Worm (Caenorhabditis elegans) whole organism, late embryonic: ENCODE measurements around the gene bre-1.
A peak's percentile ranks its signal among the peaks of the same experiment; 100 is the strongest.
"Not testable (repeated sequence)": the region's sequence is repeated elsewhere in the genome, so short reads cannot be mapped to it uniquely, and the experiment has no call there.

Experiments used
- F13H6.1 ChIP-seq: sonication (generic microtip); optimal IDR thresholded peaks from 2 replicates; lab custom pipeline; 2016; ENCODE audit warnings: missing genetic modification characterization, missing compliant biosample characterization
- K09A11.1 ChIP-seq: sonication (generic microtip); optimal IDR thresholded peaks from 2 replicates; lab custom pipeline; 2017; ENCODE audit warnings: antibody characterized with exemption, mild to moderate bottlenecking, missing genetic modification characterization, missing compliant biosample characterization; ENCODE audit not compliant: insufficient read depth
- T23F11.4 ChIP-seq: fragments of 200-800 bp; sonication (Bioruptor generic); optimal IDR thresholded peaks from 2 replicates; lab custom pipeline; 2018; ENCODE audit warnings: mild to moderate bottlenecking, missing genetic modification characterization, missing compliant biosample characterization
- Y22D7AL.16 ChIP-seq: sonication (generic microtip); optimal IDR thresholded peaks from 2 replicates; lab custom pipeline; 2016; ENCODE audit warnings: missing genetic modification characterization, missing compliant biosample characterization
- ahr-1 ChIP-seq: sonication (generic microtip); optimal IDR thresholded peaks from 2 replicates; lab custom pipeline; 2016; ENCODE audit warnings: missing genetic modification characterization, missing compliant biosample characterization
- ama-1 ChIP-seq: fragments of 150-350 bp; optimal IDR thresholded peaks from 2 replicates; lab custom pipeline; 2014
- ceh-18 ChIP-seq: sonication (generic microtip); optimal IDR thresholded peaks from 2 replicates; lab custom pipeline; 2016; ENCODE audit warnings: missing genetic modification characterization, missing compliant biosample characterization
- ceh-19 ChIP-seq: fragments of 200-800 bp; sonication (Bioruptor generic); optimal IDR thresholded peaks from 2 replicates; lab custom pipeline; 2018; ENCODE audit warnings: mild to moderate bottlenecking, missing genetic modification characterization, missing compliant biosample characterization
- ceh-22 ChIP-seq: sonication (generic microtip); optimal IDR thresholded peaks from 2 replicates; lab custom pipeline; 2017; ENCODE audit warnings: missing biosample characterization, missing genetic modification characterization
- ceh-24 ChIP-seq: sonication (generic microtip); optimal IDR thresholded peaks from 2 replicates; lab custom pipeline; 2016; ENCODE audit warnings: mild to moderate bottlenecking, missing genetic modification characterization, missing compliant biosample characterization
- ceh-30 ChIP-seq: fragments of 150-350 bp; optimal IDR thresholded peaks from 2 replicates; lab custom pipeline; 2014; ENCODE audit warnings: missing biosample characterization, missing genetic modification characterization
- ceh-45 ChIP-seq: fragments of 200-800 bp; sonication (Bioruptor generic); IDR thresholded peaks from 2 replicates; pipeline ENCODE4 v1.3.6; 2022; ENCODE audit warnings: missing genetic modification reagents, missing genetic modification characterization, missing compliant biosample characterization
- ceh-6 ChIP-seq: fragments of 200-800 bp; sonication (Bioruptor generic); optimal IDR thresholded peaks from 2 replicates; lab custom pipeline; 2018; ENCODE audit warnings: mild to moderate bottlenecking, missing genetic modification characterization, missing compliant biosample characterization
- dmd-4 ChIP-seq: sonication (generic microtip); optimal IDR thresholded peaks from 2 replicates; lab custom pipeline; 2016; ENCODE audit warnings: borderline replicate concordance, missing genetic modification characterization, missing compliant biosample characterization
- dve-1 ChIP-seq: sonication (generic microtip); optimal IDR thresholded peaks from 2 replicates; lab custom pipeline; 2017; ENCODE audit warnings: antibody characterized with exemption, mild to moderate bottlenecking, missing genetic modification characterization, missing compliant biosample characterization
- elt-2 ChIP-seq: sonication (generic microtip); optimal IDR thresholded peaks from 2 replicates; lab custom pipeline; 2016; ENCODE audit warnings: missing genetic modification reagents, missing genetic modification characterization, missing compliant biosample characterization
- ets-4 ChIP-seq: sonication (generic microtip); optimal IDR thresholded peaks from 2 replicates; lab custom pipeline; 2016; ENCODE audit warnings: missing genetic modification characterization, missing compliant biosample characterization
- fkh-10 ChIP-seq: fragments of 150-350 bp; optimal IDR thresholded peaks from 2 replicates; lab custom pipeline; 2014; ENCODE audit warnings: missing biosample characterization, missing genetic modification reagents, missing genetic modification characterization
- fkh-6 ChIP-seq: sonication (generic microtip); optimal IDR thresholded peaks from 2 replicates; lab custom pipeline; 2016; ENCODE audit warnings: missing genetic modification characterization, missing compliant biosample characterization
- gmeb-2 ChIP-seq: sonication (generic microtip); optimal IDR thresholded peaks from 2 replicates; lab custom pipeline; 2016; ENCODE audit warnings: missing genetic modification characterization, inconsistent platforms, missing compliant biosample characterization
- hlh-15 ChIP-seq: sonication (generic microtip); optimal IDR thresholded peaks from 2 replicates; lab custom pipeline; 2016; ENCODE audit warnings: missing genetic modification characterization, missing compliant biosample characterization
- hlh-30 ChIP-seq: sonication (generic microtip); optimal IDR thresholded peaks from 2 replicates; lab custom pipeline; 2017; ENCODE audit warnings: antibody characterized with exemption, missing genetic modification characterization, missing compliant biosample characterization; ENCODE audit not compliant: insufficient read depth
- madf-2 ChIP-seq: sonication (generic microtip); optimal IDR thresholded peaks from 2 replicates; lab custom pipeline; 2017; ENCODE audit warnings: missing genetic modification characterization, missing compliant biosample characterization
- mec-3 ChIP-seq: sonication (generic microtip); optimal IDR thresholded peaks from 2 replicates; lab custom pipeline; 2016; ENCODE audit warnings: borderline replicate concordance, missing genetic modification characterization, missing compliant biosample characterization
- nfya-1 ChIP-seq: sonication (generic microtip); optimal IDR thresholded peaks from 2 replicates; lab custom pipeline; 2017; ENCODE audit warnings: missing genetic modification characterization, mild to moderate bottlenecking, missing compliant biosample characterization, antibody characterized with exemption, moderate library complexity
- nhr-232 ChIP-seq: sonication (generic microtip); optimal IDR thresholded peaks from 2 replicates; lab custom pipeline; 2016; ENCODE audit warnings: missing genetic modification characterization, missing compliant biosample characterization
- pag-3 ChIP-seq: sonication (generic microtip); optimal IDR thresholded peaks from 2 replicates; lab custom pipeline; 2016; ENCODE audit warnings: missing compliant biosample characterization, missing genetic modification characterization, borderline replicate concordance
- pat-9 ChIP-seq: fragments of 200-800 bp; sonication (Bioruptor generic); optimal IDR thresholded peaks from 2 replicates; lab custom pipeline; 2018; ENCODE audit warnings: mild to moderate bottlenecking, missing genetic modification characterization, moderate library complexity, missing compliant biosample characterization
- pha-2 ChIP-seq: sonication (generic microtip); optimal IDR thresholded peaks from 2 replicates; lab custom pipeline; 2017; ENCODE audit warnings: mild to moderate bottlenecking, missing genetic modification characterization, missing compliant biosample characterization
- ref-2 ChIP-seq: sonication (generic microtip); optimal IDR thresholded peaks from 2 replicates; lab custom pipeline; 2016; ENCODE audit warnings: missing genetic modification characterization, missing compliant biosample characterization
- rnt-1 ChIP-seq: sonication (generic microtip); optimal IDR thresholded peaks from 2 replicates; lab custom pipeline; 2016; ENCODE audit warnings: missing genetic modification characterization, missing compliant biosample characterization
- sdc-2 ChIP-seq: sonication (generic microtip); optimal IDR thresholded peaks from 2 replicates; lab custom pipeline; 2016; ENCODE audit warnings: missing genotype, missing genetic modification characterization, missing compliant biosample characterization
- sox-2 ChIP-seq: fragments of 200-800 bp; sonication (Bioruptor generic); IDR thresholded peaks from 2 replicates; pipeline ENCODE4 v1.3.6; 2022; ENCODE audit warnings: missing genetic modification reagents, missing genetic modification characterization, missing compliant biosample characterization
- syd-9 ChIP-seq: sonication (generic microtip); optimal IDR thresholded peaks from 2 replicates; lab custom pipeline; 2016; ENCODE audit warnings: mild to moderate bottlenecking, missing genetic modification characterization, moderate library complexity, missing compliant biosample characterization
- tbx-7 ChIP-seq: sonication (generic microtip); optimal IDR thresholded peaks from 2 replicates; lab custom pipeline; 2016; ENCODE audit warnings: missing genotype, missing genetic modification characterization, missing compliant biosample characterization
- unc-3 ChIP-seq, 2 experiments: fragments of 200-800 bp in 1 of 2; sonication (Bioruptor generic) in 1 of 2; sonication (generic microtip) in 1 of 2; conservative IDR thresholded peaks in 1 of 2; optimal IDR thresholded peaks in 1 of 2; 2 replicates each; pipeline versions ENCODE4 v1.3.6 to Lab custom; 2016 to 2022; ENCODE audit warnings: missing compliant biosample characterization in 2 of 2, missing genetic modification characterization in 2 of 2, missing genetic modification reagents in 1 of 2
- unc-42 ChIP-seq: sonication (generic microtip); optimal IDR thresholded peaks from 2 replicates; lab custom pipeline; 2016; ENCODE audit warnings: missing genotype, missing genetic modification characterization, missing compliant biosample characterization
- unc-86 ChIP-seq: sonication (generic microtip); optimal IDR thresholded peaks from 2 replicates; lab custom pipeline; 2016; ENCODE audit warnings: missing genetic modification characterization, missing compliant biosample characterization
- ztf-16 ChIP-seq: sonication (generic microtip); optimal IDR thresholded peaks from 2 replicates; lab custom pipeline; 2017; ENCODE audit warnings: missing genetic modification characterization, missing compliant biosample characterization

Gene bre-1

ce11 chrIV:8954126-8954525, 32.9 kb upstream of the bre-1 start:
- TF ChIP-seq unc-86 (tag; lab: Kevin White, UChicago): no peak
- TF ChIP-seq pat-9 (tag; lab: Kevin White, UChicago): no peak
- TF ChIP-seq sdc-2 (tag; lab: Kevin White, UChicago): no peak
- TF ChIP-seq fkh-10 (GFP tag; lab: Kevin White, UChicago): no peak
- TF ChIP-seq T23F11.4 (GFP tag; lab: Kevin White, UChicago): no peak
- TF ChIP-seq gmeb-2 (tag; lab: Kevin White, UChicago): no peak
- TF ChIP-seq nhr-232 (tag; lab: Kevin White, UChicago): no peak
- no peak for TF ChIP-seq ets-4 (tag; lab: Kevin White, UChicago)
- no peak for TF ChIP-seq mec-3
- no peak for TF ChIP-seq nfya-1 (tag; lab: Kevin White, UChicago)
- no peak for TF ChIP-seq ceh-30 (tag; lab: Kevin White, UChicago)

- TF ChIP-seq syd-9 (tag; lab: Kevin White, UChicago): no peak
- no peak for TF ChIP-seq ref-2 (tag; lab: Kevin White, UChicago)
- TF ChIP-seq F13H6.1 (tag; lab: Kevin White, UChicago): no peak
- no peak for TF ChIP-seq unc-42 (tag; lab: Kevin White, UChicago)
- no peak for TF ChIP-seq hlh-15 (tag; lab: Kevin White, UChicago)
- no peak for TF ChIP-seq unc-86 (tag; lab: Kevin White, UChicago)
- no peak for TF ChIP-seq Y22D7AL.16
- TF ChIP-seq ahr-1 (tag; lab: Kevin White, UChicago): no peak
- no peak for TF ChIP-seq ceh-19
- no peak for TF ChIP-seq ets-4 (tag; lab: Kevin White, UChicago)
- TF ChIP-seq, all 69 proteins: peak for 0
Observed at ce11 chrIV:8956189-8956588, 30.9 kb upstream of the bre-1 start, which contains the start of gene tpra-1. TSS of gene tpra-1 (plus strand) at chrIV:8956489.

- TF ChIP-seq unc-3 (GFP tag; conservative IDR thresholded peaks at IDR 0.05; lab: Robert Waterston, UW) (peak; percentile 75), sox-2 (GFP tag; lab: Robert Waterston, UW) (peak; percentile 46)
- not testable (repeated sequence) for TF ChIP-seq unc-3 (tag; optimal IDR thresholded peaks at IDR 0.05; lab: Kevin White, UChicago)
- TF ChIP-seq, all 69 proteins: peak for 2; not testable (repeated sequence) for 67
Observed at ce11 chrIV:8964042-8964441, 23.0 kb upstream of the bre-1 start.

ce11 chrIV:8965883-8966282, 21.2 kb upstream of the bre-1 start, which contains the start of gene C53B4.2:
TSS of gene C53B4.2 (plus strand) at chrIV:8966183.
- TF ChIP-seq elt-2 (tag; lab: Kevin White, UChicago) (no peak), hlh-30 (tag; lab: Kevin White, UChicago) (peak; percentile 17), K09A11.1 (tag; lab: Kevin White, UChicago) (no peak)

ce11 chrIV:8967990-8968389, 19.1 kb upstream of the bre-1 start, which contains the start of gene suex-2:
TSS of gene suex-2 (plus strand) at chrIV:8968290.
- TF ChIP-seq ceh-19 (no peak), pag-3 (tag; lab: Kevin White, UChicago) (no peak), ceh-24 (no peak), hlh-30 (tag; lab: Kevin White, UChicago) (no peak), dve-1 (tag; lab: Kevin White, UChicago) (no peak), fkh-6 (no peak), unc-86 (tag; lab: Kevin White, UChicago) (no peak), ceh-6 (GFP tag; lab: Kevin White, UChicago) (no peak), ceh-18 (tag; lab: Kevin White, UChicago) (no peak), ceh-22 (no peak), rnt-1 (tag; lab: Kevin White, UChicago) (no peak), ama-1 (lab: Kevin White, UChicago) (no peak), pha-2 (no peak), madf-2 (tag; lab: Kevin White, UChicago) (no peak), mec-3 (no peak), dmd-4 (tag; lab: Kevin White, UChicago) (no peak), tbx-7 (tag; lab: Kevin White, UChicago) (no peak), ztf-16 (tag; lab: Kevin White, UChicago) (no peak), ahr-1 (tag; lab: Kevin White, UChicago) (no peak), ceh-45 (no peak)
